Worm (Caenorhabditis elegans): ENCODE measurements around the gene nse-4.

DNA sequence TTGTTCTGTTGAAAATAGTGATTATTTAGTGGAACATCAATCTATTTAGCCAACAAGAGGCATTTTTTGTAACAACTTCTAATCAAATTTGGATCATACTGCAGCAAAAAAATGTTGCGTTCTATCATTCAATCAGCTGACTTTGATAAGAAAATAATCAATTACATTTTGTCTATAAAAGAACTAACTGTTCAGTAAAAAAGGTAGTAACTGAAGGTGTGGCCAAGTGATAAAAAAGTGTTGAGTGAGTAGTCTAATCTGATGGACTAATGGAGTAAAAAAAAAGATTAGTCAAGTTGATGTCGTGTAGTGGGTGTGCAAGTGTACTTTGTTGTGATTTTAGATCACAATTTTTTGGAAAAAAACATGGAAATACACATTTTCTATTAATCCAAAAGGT, 11.7 kb downstream of the nse-4 start:
- TF ChIP-seq nhr-25 (tag; optimal IDR thresholded peaks at IDR 0.05) (no peak), ZK546.5 (tag; optimal IDR thresholded peaks at IDR 0.05) (no peak), ceh-9 (tag; optimal IDR thresholded peaks at IDR 0.05) (no peak), ztf-4 (tag; optimal IDR thresholded peaks at IDR 0.05) (no peak), elt-3 (tag; optimal IDR thresholded peaks at IDR 0.05) (no peak), ama-1 (optimal IDR thresholded peaks at IDR 0.05) (no peak), pha-4 (tag; optimal IDR thresholded peaks at IDR 0.05) (no peak), mdl-1 (tag; optimal IDR thresholded peaks at IDR 0.05) (no peak)
